Fruit fly (Drosophila melanogaster) whole organism: Measurements from ENCODE around the gene CG43438.

Experiments used
- CG8478 ChIP-seq: fragments of >200 bp; optimal IDR thresholded peaks from 2 replicates; lab custom pipeline; 2018; ENCODE audit warnings: inconsistent platforms
- Dll ChIP-seq: fragments of >200 bp; optimal IDR thresholded peaks from 2 replicates; lab custom pipeline; 2017
- EcR ChIP-seq, 2 experiments: fragments of >200 bp; optimal IDR thresholded peaks; 2 replicates each; lab custom pipeline; 2017; ENCODE audit warnings: missing biosample characterization in 2 of 2, missing genetic modification characterization in 2 of 2, missing genetic modification reagents in 2 of 2
- pan ChIP-seq: fragments of >200 bp; optimal IDR thresholded peaks from 2 replicates; lab custom pipeline; 2017
- usp ChIP-seq: fragments of >200 bp; optimal IDR thresholded peaks from 2 replicates; lab custom pipeline; 2017; ENCODE audit warnings: missing biosample characterization, missing genetic modification characterization, mixed read lengths

DNA sequence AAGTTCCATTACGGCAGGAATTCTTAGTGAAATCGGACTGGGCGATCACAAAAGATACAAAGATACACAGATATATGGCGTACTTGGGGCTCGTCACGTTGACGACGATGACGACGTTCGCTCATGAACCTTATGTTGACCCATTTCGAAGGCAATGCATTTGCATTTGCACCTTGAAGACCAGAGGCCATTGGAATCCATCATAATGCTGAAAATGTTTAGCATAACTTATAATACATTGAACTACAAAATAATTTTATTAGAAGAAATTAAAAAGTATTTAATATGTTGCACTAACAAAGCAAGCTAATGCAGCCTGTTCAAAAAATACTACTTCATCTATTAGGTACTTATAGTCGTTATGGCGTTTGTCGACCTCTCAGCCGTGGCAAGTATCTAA lies 4.4 kb upstream of the CG43438 start, which contains the start of gene CG34162:
- no peak for TF ChIP-seq CG8478 (lab: Kevin White, UChicago)
- TF ChIP-seq EcR (GFP tag; optimal IDR thresholded peaks at IDR 0.05; lab: Kevin White, UChicago) = no peak
- no peak for TF ChIP-seq pan (lab: Kevin White, UChicago)
- TF ChIP-seq Dll (lab: Kevin White, UChicago) = no peak
- TF ChIP-seq usp (GFP tag; lab: Kevin White, UChicago) = no peak
